Worm (Caenorhabditis elegans): ENCODE data around the gene hex-1.

The hex-1 gene

ce11 chrX:2208391-2208790 lies 12.6 kb upstream of the hex-1 start:
- peak in 1 of 6 experiments; percentile 32 for TF ChIP-seq elt-3 (tag; optimal IDR thresholded peaks at IDR 0.05)
- no peak for TF ChIP-seq jun-1 (tag; optimal IDR thresholded peaks at IDR 0.05)
- no peak for TF ChIP-seq lin-15B (tag; optimal IDR thresholded peaks at IDR 0.05)
- TF ChIP-seq elt-2 (tag; optimal IDR thresholded peaks at IDR 0.05) = no peak
- no peak for TF ChIP-seq aly-2 (tag; optimal IDR thresholded peaks at IDR 0.05)
- TF ChIP-seq pax-3 (tag; optimal IDR thresholded peaks at IDR 0.05) = no peak
- no peak for TF ChIP-seq sox-4 (tag; optimal IDR thresholded peaks at IDR 0.05)
- peak; percentile 92 for TF ChIP-seq blmp-1 (tag; optimal IDR thresholded peaks at IDR 0.05)
- TF ChIP-seq nhr-85 (tag) = no peak
- no peak for TF ChIP-seq ztf-11 (tag; optimal IDR thresholded peaks at IDR 0.05)
- TF ChIP-seq lin-14 (GFP tag; optimal IDR thresholded peaks at IDR 0.05) = peak; percentile 11

DNA sequence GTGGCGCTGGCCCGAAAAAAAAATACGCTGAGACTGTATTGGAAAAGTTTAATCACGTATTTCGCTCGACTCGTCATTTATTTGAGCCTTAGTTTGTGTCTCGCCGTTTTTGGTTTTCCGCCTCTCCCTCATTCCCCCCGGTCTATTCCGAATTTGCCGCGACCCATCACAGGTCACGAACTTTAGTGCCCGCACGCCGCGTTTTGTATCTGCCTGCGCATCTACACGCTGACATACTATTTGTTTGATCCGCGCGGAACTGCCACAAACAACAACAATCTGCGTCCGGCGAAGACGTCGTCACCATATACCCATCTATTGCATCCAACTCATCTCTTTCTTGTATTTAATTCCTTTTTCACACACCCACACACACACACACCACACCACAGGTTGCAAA lies 10.8 kb upstream of the hex-1 start:
- no peak for TF ChIP-seq fkh-8 (tag; optimal IDR thresholded peaks at IDR 0.05)
- peak; percentile 24 for TF ChIP-seq blmp-1 (tag; optimal IDR thresholded peaks at IDR 0.05)

ce11 chrX:2210751-2211150 lies 10.2 kb upstream of the hex-1 start, which contains the start of gene peb-1:
peb-1 (plus strand) TSS chrX:2211051.
- TF ChIP-seq fkh-8 (tag; optimal IDR thresholded peaks at IDR 0.05) (no peak), mab-9 (GFP tag; IDR thresholded peaks at IDR 0.05) (no peak), ceh-82 (tag; optimal IDR thresholded peaks at IDR 0.05) (no peak), nhr-85 (tag) (no peak), nhr-11 (tag; optimal IDR thresholded peaks at IDR 0.05) (no peak), jun-1 (tag; optimal IDR thresholded peaks at IDR 0.05) (no peak), mdl-1 (tag; optimal IDR thresholded peaks at IDR 0.05) (no peak), swsn-7 (tag; optimal IDR thresholded peaks at IDR 0.05) (no peak), ceh-90 (tag; optimal IDR thresholded peaks at IDR 0.05) (no peak), skn-1 (tag; optimal IDR thresholded peaks at IDR 0.05) (no peak), nhr-47 (tag; optimal IDR thresholded peaks at IDR 0.05) (no peak), pax-3 (tag; optimal IDR thresholded peaks at IDR 0.05) (no peak), F16B12.6 (tag; optimal IDR thresholded peaks at IDR 0.05) (no peak), lin-39 (tag; optimal IDR thresholded peaks at IDR 0.05) (no peak), irx-1 (tag; optimal IDR thresholded peaks at IDR 0.05) (no peak), mep-1 (tag; optimal IDR thresholded peaks at IDR 0.05) (no peak), xbp-1 (tag; optimal IDR thresholded peaks at IDR 0.05) (no peak), rnt-1 (tag; optimal IDR thresholded peaks at IDR 0.05) (no peak)

DNA sequence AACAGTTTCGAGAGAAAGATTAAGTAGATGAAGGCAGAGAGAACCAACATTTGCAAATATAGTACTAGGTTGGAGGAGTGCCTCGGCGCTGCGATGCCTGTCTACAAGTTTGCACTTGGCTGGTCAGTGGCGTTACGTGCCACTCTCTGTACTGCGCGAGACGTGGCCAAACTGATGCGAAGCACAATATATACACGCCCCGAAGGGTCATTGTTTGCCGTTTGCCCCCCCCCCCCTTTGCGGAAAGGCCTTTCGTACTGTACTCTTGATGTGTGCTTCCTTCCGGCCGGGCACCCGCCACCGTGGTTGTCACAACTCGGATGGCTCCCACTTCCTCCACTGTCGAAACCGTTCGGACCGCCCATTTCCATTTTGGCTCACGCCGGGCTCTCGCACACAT lies 8.8 kb upstream of the hex-1 start:
- TF ChIP-seq tbx-2 (tag; optimal IDR thresholded peaks at IDR 0.05) = no peak

DNA sequence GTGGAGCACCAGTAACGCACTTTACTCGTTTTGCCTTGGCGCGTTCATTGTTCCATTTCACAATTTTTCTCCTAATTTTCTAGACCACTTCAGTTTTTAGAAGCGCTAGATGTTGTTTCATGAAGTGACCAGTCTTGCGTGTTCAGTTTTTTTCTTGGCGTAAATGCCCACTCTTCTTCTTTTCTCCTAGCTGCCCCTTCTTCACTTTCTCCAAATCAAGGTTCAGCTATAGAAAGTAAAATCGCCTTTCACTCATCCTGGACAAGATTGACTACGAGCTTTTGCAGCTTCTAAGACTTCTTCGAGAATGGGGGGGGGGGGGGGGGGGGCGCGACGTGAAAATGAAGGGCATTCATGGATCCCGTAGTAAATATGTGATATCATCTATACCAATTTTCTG lies 8.2 kb upstream of the hex-1 start:
- TF ChIP-seq vab-15 (tag; optimal IDR thresholded peaks at IDR 0.05) = no peak
- no peak for TF ChIP-seq lin-13 (GFP tag; optimal IDR thresholded peaks at IDR 0.05)
- TF ChIP-seq blmp-1 (tag; optimal IDR thresholded peaks at IDR 0.05) = peak; percentile 94
- no peak for TF ChIP-seq snu-23 (GFP tag; optimal IDR thresholded peaks at IDR 0.05)
- no peak for TF ChIP-seq swsn-7 (tag; optimal IDR thresholded peaks at IDR 0.05)
- no peak for TF ChIP-seq zip-4 (GFP tag; optimal IDR thresholded peaks at IDR 0.05)

DNA sequence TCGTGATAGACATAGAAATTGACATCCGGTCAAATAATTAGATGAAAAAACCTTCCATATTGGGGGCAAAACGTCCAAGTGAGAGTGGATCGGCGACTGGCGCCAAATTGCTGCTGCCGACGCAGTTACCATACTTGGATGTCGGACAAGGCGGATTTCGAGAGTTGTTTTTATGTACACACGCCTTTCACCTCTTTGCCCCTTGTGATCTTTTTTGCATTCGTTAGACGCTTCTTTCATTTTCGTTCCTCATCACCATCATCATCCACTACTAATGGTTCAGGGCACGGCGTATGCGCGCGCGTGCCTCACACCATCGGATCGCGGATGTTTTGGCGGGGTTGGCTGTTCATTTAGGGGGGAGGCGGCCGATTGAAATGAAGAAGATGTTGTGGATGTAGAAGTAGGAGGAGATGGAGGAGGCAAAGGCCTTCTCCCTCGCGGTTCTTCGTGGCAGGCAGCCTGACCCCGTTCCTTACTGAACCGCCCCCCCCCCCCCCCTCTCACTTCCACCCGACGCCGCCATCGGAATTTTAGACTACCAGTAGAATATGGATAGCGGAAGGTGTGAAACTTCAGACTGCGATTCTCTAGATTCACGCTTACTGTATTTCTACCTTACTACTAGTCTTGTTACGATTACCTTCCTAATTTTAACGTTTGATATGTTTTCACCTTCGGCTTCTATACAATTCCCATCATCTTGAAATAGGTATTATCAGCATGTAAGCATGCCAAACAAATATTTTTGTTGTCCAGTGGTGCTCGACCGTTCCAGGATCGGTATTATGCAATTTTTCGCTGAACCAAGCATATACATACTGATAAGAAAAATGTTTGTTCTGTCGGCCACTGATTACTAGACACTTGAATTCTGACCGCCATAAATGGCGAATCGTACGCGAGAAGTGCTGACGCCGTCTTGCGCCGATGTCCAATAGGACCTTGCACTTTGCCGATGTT lies 7.3 kb upstream of the hex-1 start:
- TF ChIP-seq efl-1 (optimal IDR thresholded peaks at IDR 0.05) = no peak
- peak in 1 of 2 experiments; percentile 79 for TF ChIP-seq efl-1 (GFP tag; optimal IDR thresholded peaks at IDR 0.05 in 1 of 2)
- TF ChIP-seq lin-13 (GFP tag; optimal IDR thresholded peaks at IDR 0.05) = no peak
- peak; percentile 23 for TF ChIP-seq elt-2 (tag; optimal IDR thresholded peaks at IDR 0.05)
- TF ChIP-seq blmp-1 (tag; optimal IDR thresholded peaks at IDR 0.05) = peak; percentile 91
